Worm (Caenorhabditis elegans) whole organism, L3 larva: ENCODE measurements around the gene fkh-7.

Experiments
- ZK546.5 ChIP-seq: sonication (generic microtip); optimal IDR thresholded peaks from 2 replicates; lab custom pipeline; 2017; ENCODE audit warnings: missing biosample characterization, missing genetic modification characterization
- ama-1 ChIP-seq: fragments of 150-350 bp; optimal IDR thresholded peaks from 2 replicates; lab custom pipeline; 2018
- fos-1 ChIP-seq: fragments of 150-350 bp; optimal IDR thresholded peaks from 2 replicates; lab custom pipeline; 2014; ENCODE audit warnings: missing biosample characterization, missing genetic modification characterization
- nhr-12 ChIP-seq: fragments of 150-350 bp; optimal IDR thresholded peaks from 2 replicates; lab custom pipeline; 2014; ENCODE audit warnings: missing biosample characterization, missing genetic modification characterization
- tbx-2 ChIP-seq: sonication (generic microtip); optimal IDR thresholded peaks from 2 replicates; lab custom pipeline; 2016; ENCODE audit warnings: mild to moderate bottlenecking, missing genetic modification characterization, missing compliant biosample characterization
- unc-39 ChIP-seq: sonication (generic microtip); optimal IDR thresholded peaks from 4 replicates; lab custom pipeline; 2017; ENCODE audit warnings: missing biosample characterization, missing genetic modification characterization
- ztf-11 ChIP-seq: fragments of 150-350 bp; optimal IDR thresholded peaks from 2 replicates; lab custom pipeline; 2014; ENCODE audit warnings: missing biosample characterization, missing genetic modification characterization

DNA sequence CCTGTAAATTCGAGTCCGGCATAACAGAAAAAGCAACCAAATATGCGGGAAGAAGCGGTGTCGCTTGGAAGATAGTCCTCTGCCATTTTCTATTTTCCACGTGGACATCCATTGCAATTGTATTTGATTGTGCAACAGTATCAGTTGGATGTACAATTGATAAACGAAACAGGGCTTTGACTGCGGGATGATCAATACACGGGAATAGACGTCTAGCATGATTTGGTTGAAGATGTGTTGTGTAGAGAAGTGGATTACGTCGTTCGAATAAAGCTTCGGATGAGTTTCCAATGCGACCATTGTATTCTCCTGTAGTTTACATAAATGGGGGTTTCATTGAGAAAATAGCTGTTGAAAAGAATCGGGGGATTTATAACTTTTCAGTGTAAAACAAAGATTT is 11.8 kb upstream of the fkh-7 start:
- TF ChIP-seq tbx-2 (tag; lab: Kevin White, UChicago) (no peak), unc-39 (tag; lab: Kevin White, UChicago) (no peak), nhr-12 (tag; lab: Kevin White, UChicago) (no peak), ZK546.5 (tag; lab: Kevin White, UChicago) (no peak), fos-1 (no peak), ama-1 (no peak), ztf-11 (tag; lab: Kevin White, UChicago) (no peak)
